Fruit fly (Drosophila melanogaster): ENCODE data around the gene CG13933.

Gene CG13933

dm6 chr3L:1808631-1809030 is 33.7 kb upstream of the CG13933 start (continued):
- TF ChIP-seq CG15073 (GFP tag; optimal IDR thresholded peaks at IDR 0.05): peak; percentile 28
- peak; percentile 86 for TF ChIP-seq Camta (GFP tag; optimal IDR thresholded peaks at IDR 0.05)
- TF ChIP-seq CG31441 (GFP tag; IDR thresholded peaks at IDR 0.05): peak; percentile 88
- no peak for TF ChIP-seq sc (optimal IDR thresholded peaks at IDR 0.05)
- no peak for TF ChIP-seq sc (GFP tag; optimal IDR thresholded peaks at IDR 0.05)
- TF ChIP-seq schlank (tag; optimal IDR thresholded peaks at IDR 0.05): peak; percentile 80
- TF ChIP-seq ssp (GFP tag; IDR thresholded peaks at IDR 0.05): peak; percentile 82
- peak; percentile 87 for TF ChIP-seq rib (GFP tag; IDR thresholded peaks at IDR 0.05)
- TF ChIP-seq CG18764 (GFP tag; optimal IDR thresholded peaks at IDR 0.05): peak; percentile 80
- no peak for TF ChIP-seq hth (optimal IDR thresholded peaks at IDR 0.05)
- peak; percentile 64 for TF ChIP-seq CG8281 (tag; optimal IDR thresholded peaks at IDR 0.05)
- TF ChIP-seq sim (GFP tag; IDR thresholded peaks at IDR 0.05): peak; percentile 79
- TF ChIP-seq CG4617 (GFP tag; optimal IDR thresholded peaks at IDR 0.05; ENCODE audit: borderline replicate concordance): peak; percentile 59
- peak; percentile 85 for TF ChIP-seq CG13894 (tag; optimal IDR thresholded peaks at IDR 0.05)
- peak; percentile 6 for TF ChIP-seq CG3995 (GFP tag; optimal IDR thresholded peaks at IDR 0.05)
- TF ChIP-seq Deaf1 (tag; optimal IDR thresholded peaks at IDR 0.05): peak; percentile 65
- no peak for TF ChIP-seq kni (GFP tag; optimal IDR thresholded peaks at IDR 0.05)
- peak; percentile 92 for TF ChIP-seq CG13296 (GFP tag; optimal IDR thresholded peaks at IDR 0.05)
- peak; percentile 86 for TF ChIP-seq CG6175 (GFP tag; IDR thresholded peaks at IDR 0.05)
- peak; percentile 95 for TF ChIP-seq CG11456 (GFP tag; IDR thresholded peaks at IDR 0.05)
- TF ChIP-seq al (GFP tag; IDR thresholded peaks at IDR 0.05): peak; percentile 92
- peak; percentile 98 for TF ChIP-seq CG12769 (tag; optimal IDR thresholded peaks at IDR 0.05)
- peak; percentile 88 for TF ChIP-seq HHEX (GFP tag; optimal IDR thresholded peaks at IDR 0.05)
- peak; percentile 85 for TF ChIP-seq CG11696 (GFP tag; IDR thresholded peaks at IDR 0.05)
- TF ChIP-seq trh (GFP tag; optimal IDR thresholded peaks at IDR 0.05): peak; percentile 75
- peak; percentile 92 for TF ChIP-seq CG13624 (GFP tag; optimal IDR thresholded peaks at IDR 0.05)
- TF ChIP-seq CG7987 (GFP tag; optimal IDR thresholded peaks at IDR 0.05): peak; percentile 81

- TF ChIP-seq CG9215 (GFP tag; IDR thresholded peaks at IDR 0.05): no peak
- no peak for TF ChIP-seq wek (GFP tag; optimal IDR thresholded peaks at IDR 0.05)
- TF ChIP-seq CG2678 (tag; optimal IDR thresholded peaks at IDR 0.05): no peak
- TF ChIP-seq ken (GFP tag; IDR thresholded peaks at IDR 0.05): no peak
- TF ChIP-seq CG10366 (GFP tag; IDR thresholded peaks at IDR 0.05): no peak
- TF ChIP-seq HmgD (GFP tag; optimal IDR thresholded peaks at IDR 0.05): no peak
- TF ChIP-seq CG6254 (GFP tag; optimal IDR thresholded peaks at IDR 0.05): no peak
- no peak for TF ChIP-seq CG18011 (GFP tag; optimal IDR thresholded peaks at IDR 0.05)
- peak; percentile 41 for TF ChIP-seq CG2120 (GFP tag; optimal IDR thresholded peaks at IDR 0.05)
- TF ChIP-seq Sox100B (GFP tag; optimal IDR thresholded peaks at IDR 0.05): no peak
- no peak for TF ChIP-seq lmd (GFP tag; IDR thresholded peaks at IDR 0.05)
- peak; percentile 42; the same call in 1 of the 2 replicates for TF ChIP-seq amos (GFP tag; IDR thresholded peaks at IDR 0.05; ENCODE audit: partially characterized antibody)
- TF ChIP-seq Dp (GFP tag; optimal IDR thresholded peaks at IDR 0.05): peak; percentile 27
- TF ChIP-seq CG10147 (GFP tag; optimal IDR thresholded peaks at IDR 0.05): no peak
- no peak for TF ChIP-seq CG1024 (GFP tag; IDR thresholded peaks at IDR 0.05)
- no peak for TF ChIP-seq Rfx (GFP tag; IDR thresholded peaks at IDR 0.05)
- TF ChIP-seq fd96Cb (tag; optimal IDR thresholded peaks at IDR 0.05): no peak
- TF ChIP-seq CG32532 (GFP tag; IDR thresholded peaks at IDR 0.05): no peak
- TF ChIP-seq stc (GFP tag; IDR thresholded peaks at IDR 0.05): no peak
- peak; percentile 75 for TF ChIP-seq stwl (tag; optimal IDR thresholded peaks at IDR 0.05)
- no peak for TF ChIP-seq ind (GFP tag; optimal IDR thresholded peaks at IDR 0.05)
- no peak for TF ChIP-seq CkIIα-i1 (GFP tag; IDR thresholded peaks at IDR 0.05)
- TF ChIP-seq Hmx (GFP tag; optimal IDR thresholded peaks at IDR 0.05): no peak
- no peak for TF ChIP-seq disco-r (GFP tag; optimal IDR thresholded peaks at IDR 0.05)
- no peak for TF ChIP-seq bowl (GFP tag; IDR thresholded peaks at IDR 0.05)
- TF ChIP-seq mld (GFP tag; IDR thresholded peaks at IDR 0.05; ENCODE audit: partially characterized antibody): no peak
These were observed 27.9 kb upstream of the CG13933 start, which contains the start of the genes JTBR and CG42676 for dm6 chr3L:1802802-1803201. JTBR (minus strand) TSS chr3L:1802856. CG42676 (plus strand) TSS chr3L:1803107.
